Worm (Caenorhabditis elegans) whole organism, early embryonic: Measurements from ENCODE around the gene scl-23.

ENCODE experiments used
- B0310.2 ChIP-seq: sonication (generic microtip); optimal IDR thresholded peaks from 2 replicates; lab custom pipeline; 2016; ENCODE audit warnings: mild to moderate bottlenecking, missing genetic modification characterization, missing compliant biosample characterization
- F13C5.2 ChIP-seq: sonication (generic microtip); optimal IDR thresholded peaks from 2 replicates; lab custom pipeline; 2017; ENCODE audit warnings: mild to moderate bottlenecking, missing genetic modification characterization, inconsistent platforms, missing compliant biosample characterization
- aly-1 ChIP-seq: sonication (generic microtip); optimal IDR thresholded peaks from 2 replicates; lab custom pipeline; 2016; ENCODE audit warnings: missing genetic modification characterization, missing compliant biosample characterization
- ama-1 ChIP-seq: fragments of 150-350 bp; optimal IDR thresholded peaks from 2 replicates; lab custom pipeline; 2014
- ceh-13 ChIP-seq: fragments of 200-800 bp; sonication (Bioruptor generic); optimal IDR thresholded peaks from 2 replicates; lab custom pipeline; 2018; ENCODE audit warnings: mild to moderate bottlenecking, missing genetic modification characterization, missing compliant biosample characterization
- ceh-36 ChIP-seq: sonication (generic microtip); optimal IDR thresholded peaks from 2 replicates; lab custom pipeline; 2016; ENCODE audit warnings: missing genetic modification characterization, inconsistent platforms, missing compliant biosample characterization
- ets-7 ChIP-seq: sonication (generic microtip); optimal IDR thresholded peaks from 2 replicates; lab custom pipeline; 2016; ENCODE audit warnings: missing genotype, missing genetic modification characterization, missing compliant biosample characterization
- flt-1 ChIP-seq: fragments of 200-800 bp; sonication (Bioruptor generic); IDR thresholded peaks from 2 replicates; pipeline ENCODE4 v1.3.6; 2022; ENCODE audit warnings: missing genetic modification characterization, missing compliant biosample characterization
- hmbx-1 ChIP-seq: sonication (generic microtip); optimal IDR thresholded peaks from 2 replicates; lab custom pipeline; 2016; ENCODE audit warnings: mild to moderate bottlenecking, missing genetic modification characterization, missing compliant biosample characterization
- hmg-4 ChIP-seq: fragments of 200-800 bp; sonication (Bioruptor generic); optimal IDR thresholded peaks from 2 replicates; lab custom pipeline; 2018; ENCODE audit warnings: mild to moderate bottlenecking, missing genetic modification characterization, missing compliant biosample characterization
- pes-1 ChIP-seq: fragments of 200-800 bp; sonication (Bioruptor generic); IDR thresholded peaks from 2 replicates; pipeline ENCODE4 v1.3.6; 2022; ENCODE audit warnings: missing genetic modification reagents, missing genetic modification characterization, missing compliant biosample characterization
- scrt-1 ChIP-seq: fragments of 200-800 bp; sonication (Bioruptor generic); IDR thresholded peaks from 2 replicates; pipeline ENCODE4 v1.3.6; 2022; ENCODE audit warnings: missing genetic modification characterization, missing compliant biosample characterization
- tbx-37 ChIP-seq: fragments of 200-800 bp; sonication (Bioruptor generic); conservative IDR thresholded peaks from 2 replicates; pipeline ENCODE4 v1.3.6; 2022; ENCODE audit warnings: missing genetic modification reagents, missing genetic modification characterization, missing compliant biosample characterization

DNA sequence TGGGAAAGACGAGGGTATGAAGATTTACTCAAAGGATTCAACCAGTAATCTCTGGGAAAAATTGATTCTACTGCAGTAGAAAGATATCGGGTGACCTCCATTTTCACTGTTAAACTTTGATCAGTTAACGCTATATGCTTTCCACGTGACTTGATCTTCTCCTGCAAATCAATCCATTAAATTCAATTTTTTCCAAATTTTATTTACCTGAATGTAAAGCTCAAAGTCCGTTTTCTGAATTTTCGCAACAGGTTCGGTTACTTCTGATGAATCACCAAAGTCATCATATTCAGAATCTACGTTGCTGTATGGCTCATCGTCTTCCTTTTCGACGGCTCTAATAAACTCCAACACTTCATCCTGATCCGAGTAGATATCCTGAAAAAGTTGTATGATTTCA is 19.4 kb upstream of the scl-23 start, which contains the start of gene B0545.4:
- TF ChIP-seq ama-1 (lab: Kevin White, UChicago) (no peak), ets-7 (tag; lab: Kevin White, UChicago) (no peak), hmbx-1 (tag; lab: Kevin White, UChicago) (no peak), scrt-1 (GFP tag; lab: Robert Waterston, UW) (no peak), aly-1 (no peak), hmg-4 (no peak), B0310.2 (tag; lab: Kevin White, UChicago) (no peak), tbx-37 (GFP tag; lab: Robert Waterston, UW) (no peak), pes-1 (GFP tag; lab: Robert Waterston, UW) (no peak), F13C5.2 (tag; lab: Kevin White, UChicago) (no peak), ceh-13 (GFP tag; lab: Kevin White, UChicago) (no peak), flt-1 (GFP tag; lab: Robert Waterston, UW) (no peak), ceh-36 (tag; lab: Kevin White, UChicago) (no peak)
